Worm (Caenorhabditis elegans) whole organism, L1 larva: ENCODE results near the gene dgk-1.

Experiments
- ces-1 ChIP-seq: fragments of 150-350 bp; optimal IDR thresholded peaks from 2 replicates; lab custom pipeline; 2014; ENCODE audit warnings: missing biosample characterization, missing genetic modification reagents, missing genetic modification characterization
- efl-1 ChIP-seq, 4 experiments: fragments of 150-350 bp; optimal IDR thresholded peaks in 3 of 4; peaks in 1 of 4; 1 replicate in 1 of 4; 2 replicates in 3 of 4; lab custom pipeline; 2014; ENCODE audit warnings: missing biosample characterization in 2 of 4, missing genetic modification characterization in 2 of 4, missing genetic modification reagents in 2 of 4
- fkh-10 ChIP-seq: sonication (generic microtip); optimal IDR thresholded peaks from 2 replicates; lab custom pipeline; 2017; ENCODE audit warnings: missing biosample characterization, missing genetic modification reagents, missing genetic modification characterization
- hpl-2 ChIP-seq: fragments of 150-350 bp; optimal IDR thresholded peaks from 2 replicates; lab custom pipeline; 2014; ENCODE audit warnings: missing biosample characterization, missing genetic modification reagents, missing genetic modification characterization
- nhr-11 ChIP-seq: fragments of 150-350 bp; optimal IDR thresholded peaks from 2 replicates; lab custom pipeline; 2014; ENCODE audit warnings: missing biosample characterization, missing genetic modification characterization
- nhr-77 ChIP-seq: fragments of 150-350 bp; optimal IDR thresholded peaks from 2 replicates; lab custom pipeline; 2014; ENCODE audit warnings: missing biosample characterization, missing genetic modification characterization
- pqm-1 ChIP-seq: sonication (generic microtip); optimal IDR thresholded peaks from 3 replicates; lab custom pipeline; 2017; ENCODE audit warnings: missing biosample characterization, missing genetic modification characterization
- rnt-1 ChIP-seq: sonication (generic microtip); optimal IDR thresholded peaks from 2 replicates; lab custom pipeline; 2016; ENCODE audit warnings: mild to moderate bottlenecking, missing genetic modification characterization, moderate library complexity, missing compliant biosample characterization
- snpc-4 ChIP-seq: fragments of 150-350 bp; optimal IDR thresholded peaks from 2 replicates; lab custom pipeline; 2014; ENCODE audit warnings: missing biosample characterization, missing genetic modification characterization
- tbx-2 ChIP-seq: sonication (generic microtip); optimal IDR thresholded peaks from 2 replicates; lab custom pipeline; 2016; ENCODE audit warnings: missing genetic modification characterization, missing compliant biosample characterization
- tlp-1 ChIP-seq: fragments of 150-350 bp; optimal IDR thresholded peaks from 2 replicates; lab custom pipeline; 2014; ENCODE audit warnings: missing biosample characterization, missing genetic modification characterization

DNA sequence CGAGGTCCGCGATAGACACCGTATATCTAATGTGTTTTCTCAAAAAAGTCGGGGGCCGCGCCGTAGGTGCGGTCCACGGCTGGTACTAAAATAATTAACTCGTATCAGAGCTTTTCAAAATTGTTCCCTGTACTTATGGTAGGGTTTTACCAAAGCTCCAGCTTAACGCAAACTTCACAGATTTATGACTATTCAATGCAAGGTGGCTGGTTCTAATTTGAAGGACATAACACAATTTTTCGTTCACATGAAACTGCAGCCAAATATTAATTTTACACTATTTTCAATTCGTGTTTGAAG is 16.1 kb downstream of the dgk-1 start:
- TF ChIP-seq efl-1 (optimal IDR thresholded peaks at IDR 0.05; lab: Kevin White, UChicago) (no peak), efl-1 (GFP tag; optimal IDR thresholded peaks at IDR 0.05 in 1 of 2; lab: Kevin White, UChicago) (no peak), nhr-11 (tag; lab: Kevin White, UChicago) (no peak), fkh-10 (GFP tag; lab: Kevin White, UChicago) (no peak), tbx-2 (tag; lab: Kevin White, UChicago) (no peak), pqm-1 (tag; lab: Kevin White, UChicago) (no peak), rnt-1 (tag; lab: Kevin White, UChicago) (no peak), nhr-77 (no peak), ces-1 (GFP tag; lab: Kevin White, UChicago) (no peak), snpc-4 (no peak), hpl-2 (GFP tag; lab: Kevin White, UChicago) (no peak), tlp-1 (tag; lab: Kevin White, UChicago) (no peak)
